Fruit fly (Drosophila melanogaster): ENCODE measurements around the gene Sap130.

Sap130 gene

dm6 chr3L:12815756-12816155, 10.1 kb downstream of the Sap130 start:
- TF ChIP-seq ttk (optimal IDR thresholded peaks at IDR 0.05) (no peak), h (optimal IDR thresholded peaks at IDR 0.05) (no peak), insv (optimal IDR thresholded peaks at IDR 0.05) (no peak), Myc (optimal IDR thresholded peaks at IDR 0.05) (no peak), Sin3A (optimal IDR thresholded peaks at IDR 0.05) (no peak), psq (optimal IDR thresholded peaks at IDR 0.05) (no peak)

DNA sequence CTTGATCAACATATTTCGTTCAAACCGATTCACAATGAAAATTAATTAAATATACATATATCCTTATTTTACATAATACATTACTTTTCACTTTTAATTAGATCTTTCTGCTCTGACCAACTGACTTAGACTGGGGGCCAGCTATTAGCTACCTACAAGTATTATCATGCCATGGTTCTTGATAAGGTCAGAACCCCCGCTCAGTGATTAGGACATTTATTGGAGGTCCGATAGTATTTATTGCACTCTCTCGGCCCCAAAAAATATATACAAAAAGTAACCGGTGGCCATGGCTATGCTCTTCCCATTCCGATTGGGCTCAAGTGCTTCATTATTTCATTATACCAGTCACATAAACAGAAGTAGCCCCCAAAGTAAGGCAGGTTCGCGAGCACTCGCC, 22.0 kb downstream of the Sap130 start:
- no peak for TF ChIP-seq Myc (optimal IDR thresholded peaks at IDR 0.05)
- no peak for TF ChIP-seq Sin3A (optimal IDR thresholded peaks at IDR 0.05)
- no peak for TF ChIP-seq h (optimal IDR thresholded peaks at IDR 0.05)

dm6 chr3L:12828532-12828931, 22.8 kb downstream of the Sap130 start:
- no peak for TF ChIP-seq Myc (optimal IDR thresholded peaks at IDR 0.05)
- TF ChIP-seq Sin3A (optimal IDR thresholded peaks at IDR 0.05), result no peak
- TF ChIP-seq h (optimal IDR thresholded peaks at IDR 0.05), result no peak
- no peak for TF ChIP-seq insv (optimal IDR thresholded peaks at IDR 0.05)
- no peak for TF ChIP-seq ttk (optimal IDR thresholded peaks at IDR 0.05)
- TF ChIP-seq psq (optimal IDR thresholded peaks at IDR 0.05), result no peak

DNA sequence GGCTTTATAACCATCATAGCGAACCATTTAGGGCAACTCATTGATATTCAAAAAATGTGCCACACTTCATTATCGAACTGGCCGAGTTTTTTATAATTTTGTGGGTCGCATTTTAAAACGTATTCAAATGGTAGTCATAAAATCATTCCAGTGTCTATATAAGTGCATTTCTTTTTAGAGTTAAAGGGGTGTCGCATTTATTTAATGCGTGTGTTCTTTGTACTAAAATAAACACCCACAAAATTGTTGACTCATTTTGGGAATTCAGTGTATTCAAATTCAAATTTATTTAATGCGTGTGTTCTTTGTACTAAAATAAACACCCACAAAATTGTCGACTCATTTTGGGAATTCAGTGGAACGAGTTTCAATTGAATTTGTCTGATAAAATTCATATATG, 24.7 kb downstream of the Sap130 start:
- TF ChIP-seq psq (optimal IDR thresholded peaks at IDR 0.05) (no peak), Sin3A (optimal IDR thresholded peaks at IDR 0.05) (no peak), h (optimal IDR thresholded peaks at IDR 0.05) (no peak), Myc (optimal IDR thresholded peaks at IDR 0.05) (no peak), ttk (optimal IDR thresholded peaks at IDR 0.05) (no peak), insv (optimal IDR thresholded peaks at IDR 0.05) (no peak)

DNA sequence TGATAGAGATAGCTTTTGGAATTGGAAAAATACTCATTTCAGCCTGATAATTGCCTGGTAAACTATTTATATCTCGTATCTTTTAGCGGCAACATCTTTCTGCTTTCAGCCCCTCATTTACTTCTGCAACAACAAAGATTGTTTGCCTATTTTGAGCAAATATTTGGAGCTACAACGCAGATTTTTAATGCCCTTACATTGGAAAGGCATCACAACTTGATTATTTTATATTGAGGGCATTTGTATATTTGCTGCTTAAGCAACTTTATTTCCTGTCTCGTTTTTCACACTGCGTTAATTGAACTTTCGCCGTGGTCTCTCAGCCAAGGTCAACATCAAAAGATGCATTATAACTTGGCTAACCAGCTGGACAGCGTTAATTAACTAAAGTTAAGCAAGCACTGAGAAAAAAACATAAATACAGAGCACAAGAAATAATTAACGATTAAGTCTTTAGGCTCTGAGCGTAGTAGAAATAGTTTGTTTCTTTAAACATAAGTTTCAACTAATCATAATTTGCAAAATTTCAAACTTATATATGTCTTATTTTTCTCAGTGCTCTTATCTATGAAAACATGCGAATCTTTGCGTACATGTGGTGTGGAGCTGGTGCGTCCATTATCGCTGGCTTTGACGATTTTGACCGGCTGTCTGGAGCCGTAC, 25.7 kb downstream of the Sap130 start:
- TF ChIP-seq h (optimal IDR thresholded peaks at IDR 0.05), result no peak
- no peak for TF ChIP-seq psq (optimal IDR thresholded peaks at IDR 0.05)
- TF ChIP-seq ttk (optimal IDR thresholded peaks at IDR 0.05), result no peak
- TF ChIP-seq Sin3A (optimal IDR thresholded peaks at IDR 0.05), result no peak

- TF ChIP-seq h (optimal IDR thresholded peaks at IDR 0.05) (no peak), psq (optimal IDR thresholded peaks at IDR 0.05) (no peak), insv (optimal IDR thresholded peaks at IDR 0.05) (no peak), Sin3A (optimal IDR thresholded peaks at IDR 0.05) (no peak), ttk (optimal IDR thresholded peaks at IDR 0.05) (no peak), Myc (optimal IDR thresholded peaks at IDR 0.05) (no peak)
These were observed 26.7 kb downstream of the Sap130 start for dm6 chr3L:12832355-12832881.

DNA sequence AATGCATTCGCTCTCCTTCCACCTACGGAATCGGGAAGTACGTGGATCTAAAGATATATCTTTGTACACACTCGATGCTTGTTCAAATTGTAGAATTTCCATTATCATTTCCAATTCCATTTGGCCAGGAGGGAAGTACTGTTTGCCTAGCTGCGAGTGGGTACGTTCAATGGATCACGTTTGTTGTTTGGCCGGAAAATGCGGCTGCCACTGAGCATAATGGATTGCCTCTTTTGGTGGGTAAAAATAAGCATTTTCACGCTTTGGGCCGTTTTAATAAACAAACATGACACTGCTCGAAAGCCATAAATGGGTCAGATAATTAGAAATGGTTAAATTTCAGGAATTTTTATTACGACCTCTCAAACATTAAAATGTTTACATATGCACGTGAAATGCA, 27.7 kb downstream of the Sap130 start:
- no peak for TF ChIP-seq psq (optimal IDR thresholded peaks at IDR 0.05)
- no peak for TF ChIP-seq insv (optimal IDR thresholded peaks at IDR 0.05)
- no peak for TF ChIP-seq Myc (optimal IDR thresholded peaks at IDR 0.05)
- TF ChIP-seq h (optimal IDR thresholded peaks at IDR 0.05), result no peak
- TF ChIP-seq ttk (optimal IDR thresholded peaks at IDR 0.05), result no peak
- TF ChIP-seq Sin3A (optimal IDR thresholded peaks at IDR 0.05), result no peak

dm6 chr3L:12833864-12834525, 28.3 kb downstream of the Sap130 start:
- TF ChIP-seq Sin3A (optimal IDR thresholded peaks at IDR 0.05) (no peak), ttk (optimal IDR thresholded peaks at IDR 0.05) (no peak), Myc (optimal IDR thresholded peaks at IDR 0.05) (no peak), h (optimal IDR thresholded peaks at IDR 0.05) (no peak), psq (optimal IDR thresholded peaks at IDR 0.05) (no peak), insv (optimal IDR thresholded peaks at IDR 0.05) (no peak)

DNA sequence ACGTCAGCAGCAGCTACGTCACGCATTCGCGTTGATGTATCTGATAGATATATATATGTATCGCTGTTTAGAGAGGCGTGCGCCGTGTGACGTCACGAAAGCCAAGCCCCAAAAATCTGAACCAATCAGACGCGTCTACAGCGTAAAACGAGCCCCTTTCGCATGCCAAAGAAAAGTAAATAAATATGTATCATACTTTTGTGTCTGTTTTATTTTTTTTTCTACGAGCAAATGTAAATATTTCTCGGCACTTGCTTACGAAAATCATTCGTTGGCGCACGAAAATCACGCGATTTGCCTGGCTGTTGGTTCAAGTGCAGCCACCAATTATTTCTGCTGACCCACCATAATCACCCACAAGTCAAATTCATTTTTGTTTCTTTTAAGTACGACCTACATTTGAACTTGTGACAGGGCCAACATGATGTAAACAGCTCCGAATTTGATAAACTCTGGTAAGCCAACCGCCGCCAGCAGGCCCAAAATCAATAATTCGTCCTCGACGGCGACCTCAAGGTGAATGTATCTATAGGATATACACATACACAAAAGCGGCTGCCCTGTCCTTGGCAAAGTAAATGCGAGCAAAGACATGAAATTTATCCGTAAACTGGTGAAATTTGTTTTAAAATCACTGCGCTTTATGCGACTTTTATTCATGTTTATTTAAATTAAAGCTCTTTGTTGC, 29.0 kb downstream of the Sap130 start:
- no peak for TF ChIP-seq insv (optimal IDR thresholded peaks at IDR 0.05)
- no peak for TF ChIP-seq Sin3A (optimal IDR thresholded peaks at IDR 0.05)
- no peak for TF ChIP-seq ttk (optimal IDR thresholded peaks at IDR 0.05)
- TF ChIP-seq h (optimal IDR thresholded peaks at IDR 0.05), result no peak
- no peak for TF ChIP-seq Myc (optimal IDR thresholded peaks at IDR 0.05)
- TF ChIP-seq psq (optimal IDR thresholded peaks at IDR 0.05), result no peak

dm6 chr3L:12835511-12836479, 30.1 kb downstream of the Sap130 start:
- no peak for TF ChIP-seq h (optimal IDR thresholded peaks at IDR 0.05)
- TF ChIP-seq insv (optimal IDR thresholded peaks at IDR 0.05), result no peak
- TF ChIP-seq psq (optimal IDR thresholded peaks at IDR 0.05), result no peak
- TF ChIP-seq ttk (optimal IDR thresholded peaks at IDR 0.05), result no peak
- TF ChIP-seq Myc (optimal IDR thresholded peaks at IDR 0.05), result no peak
- TF ChIP-seq Sin3A (optimal IDR thresholded peaks at IDR 0.05), result no peak

DNA sequence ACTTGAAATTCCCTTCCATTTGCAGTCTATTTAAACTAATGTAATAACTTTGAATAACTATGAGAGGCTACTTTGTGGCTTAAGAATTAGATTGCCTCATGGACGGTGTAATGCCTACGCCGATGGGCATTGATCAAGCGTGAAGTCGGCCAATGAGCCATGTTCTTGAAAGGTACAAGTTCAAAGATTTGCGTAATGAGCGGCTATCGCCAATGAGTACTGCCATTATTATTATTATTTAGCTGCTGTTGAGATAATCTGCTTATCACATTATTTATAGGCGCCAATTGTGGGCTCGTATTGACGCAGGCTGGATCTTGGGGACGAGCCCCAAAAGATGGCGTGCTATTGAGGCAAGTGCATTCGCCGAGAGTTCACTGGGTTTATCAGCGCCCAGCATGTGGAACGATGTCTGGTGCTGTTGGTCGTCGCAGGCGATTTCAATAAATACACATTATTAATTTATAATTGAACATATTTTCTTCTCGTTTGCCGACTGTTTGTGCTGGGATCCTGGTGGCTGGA, 31.6 kb downstream of the Sap130 start:
- TF ChIP-seq psq (optimal IDR thresholded peaks at IDR 0.05) (no peak), Sin3A (optimal IDR thresholded peaks at IDR 0.05) (no peak), ttk (optimal IDR thresholded peaks at IDR 0.05) (no peak), insv (optimal IDR thresholded peaks at IDR 0.05) (no peak), Myc (optimal IDR thresholded peaks at IDR 0.05) (no peak), h (optimal IDR thresholded peaks at IDR 0.05) (no peak)
